Fruit fly (Drosophila melanogaster) whole organism, adult: Measurements from ENCODE around the gene CG17841.

Experiments used
- CG11617 ChIP-seq: fragments of 200-800 bp; sonication (Bioruptor generic); optimal IDR thresholded peaks from 2 replicates; lab custom pipeline; 2017; ENCODE audit warnings: mild to moderate bottlenecking, missing biosample characterization, missing genetic modification reagents, missing genetic modification characterization
- CG12768 ChIP-seq: fragments of 200-800 bp; sonication (Bioruptor generic); optimal IDR thresholded peaks from 2 replicates; lab custom pipeline; 2017; ENCODE audit warnings: missing biosample characterization, missing genetic modification characterization, mild to moderate bottlenecking, moderate library complexity, missing genetic modification reagents
- CG14711 ChIP-seq: fragments of 200-800 bp; sonication (Bioruptor generic); optimal IDR thresholded peaks from 2 replicates; lab custom pipeline; 2018; ENCODE audit warnings: missing biosample characterization, mild to moderate bottlenecking, missing genetic modification characterization, moderate library complexity
- CG1620 ChIP-seq: fragments of 200-800 bp; sonication (Bioruptor generic); optimal IDR thresholded peaks from 2 replicates; lab custom pipeline; 2016; ENCODE audit warnings: missing biosample characterization, missing genetic modification characterization
- CG33017 ChIP-seq: fragments of 200-800 bp; sonication (Bioruptor generic); optimal IDR thresholded peaks from 2 replicates; lab custom pipeline; 2018; ENCODE audit warnings: missing biosample characterization, mild to moderate bottlenecking, missing genetic modification characterization, moderate library complexity
- CG5204 ChIP-seq: fragments of 200-800 bp; sonication (Bioruptor generic); optimal IDR thresholded peaks from 2 replicates; lab custom pipeline; 2016; ENCODE audit warnings: missing biosample characterization, missing genetic modification characterization
- CG7045 ChIP-seq: fragments of 200-800 bp; sonication (Bioruptor generic); optimal IDR thresholded peaks from 2 replicates; lab custom pipeline; 2017; ENCODE audit warnings: missing biosample characterization, mild to moderate bottlenecking, missing genetic modification characterization
- CG7101 ChIP-seq: fragments of 200-800 bp; sonication (Bioruptor generic); optimal IDR thresholded peaks from 2 replicates; lab custom pipeline; 2018; ENCODE audit warnings: missing biosample characterization, mild to moderate bottlenecking, missing genetic modification characterization, moderate library complexity
- Clk ChIP-seq: fragments of 200-800 bp; sonication (Bioruptor generic); optimal IDR thresholded peaks from 2 replicates; lab custom pipeline; 2017; ENCODE audit warnings: missing biosample characterization, missing genetic modification characterization
- Crg-1 ChIP-seq: fragments of 200-800 bp; sonication (Bioruptor generic); optimal IDR thresholded peaks from 2 replicates; lab custom pipeline; 2016; ENCODE audit warnings: missing biosample characterization, missing genetic modification characterization
- Hr96 ChIP-seq: fragments of 200-800 bp; sonication (Bioruptor generic); optimal IDR thresholded peaks from 2 replicates; lab custom pipeline; 2016; ENCODE audit warnings: missing biosample characterization, missing genetic modification characterization
- Mnt ChIP-seq: fragments of 200-800 bp; sonication (Bioruptor generic); optimal IDR thresholded peaks from 2 replicates; lab custom pipeline; 2016; ENCODE audit warnings: missing biosample characterization, mild to moderate bottlenecking, missing genetic modification characterization
- bab1 ChIP-seq: fragments of 200-800 bp; sonication (Bioruptor generic); optimal IDR thresholded peaks from 3 replicates; lab custom pipeline; 2019; ENCODE audit warnings: missing biosample characterization, mild to moderate bottlenecking, missing genetic modification characterization, moderate library complexity
- cic ChIP-seq: fragments of 200-800 bp; sonication (Bioruptor generic); optimal IDR thresholded peaks from 2 replicates; lab custom pipeline; 2017; ENCODE audit warnings: missing biosample characterization, mild to moderate bottlenecking, missing genetic modification characterization, moderate library complexity
- cnc ChIP-seq, 2 experiments: fragments of >200 bp; optimal IDR thresholded peaks; 2 replicates each; lab custom pipeline; 2017
- kay ChIP-seq: fragments of 200-800 bp; sonication (Bioruptor generic); peaks from one replicate; lab custom pipeline; 2016; ENCODE audit warnings: missing biosample characterization, missing genetic modification characterization, borderline replicate concordance
- ovo ChIP-seq: fragments of 200-800 bp; sonication (Bioruptor generic); optimal IDR thresholded peaks from 2 replicates; lab custom pipeline; 2016; ENCODE audit warnings: missing biosample characterization, missing genetic modification characterization
- pad ChIP-seq: fragments of 200-800 bp; sonication (Bioruptor generic); optimal IDR thresholded peaks from 3 replicates; lab custom pipeline; 2017; ENCODE audit warnings: missing biosample characterization, missing genetic modification characterization, mild to moderate bottlenecking, moderate library complexity, missing genetic modification reagents
- tj ChIP-seq: fragments of 200-800 bp; sonication (Bioruptor generic); optimal IDR thresholded peaks from 3 replicates; lab custom pipeline; 2017; ENCODE audit warnings: missing biosample characterization, mild to moderate bottlenecking, missing genetic modification characterization, moderate library complexity
- toe ChIP-seq: fragments of 200-800 bp; sonication (Bioruptor generic); optimal IDR thresholded peaks from 2 replicates; lab custom pipeline; 2016; ENCODE audit warnings: missing biosample characterization, missing genetic modification characterization

CG17841 gene

dm6 chrX:10340492-10340891 lies 27.4 kb upstream of the CG17841 start:
- TF ChIP-seq tj (GFP tag; lab: Kevin White, UChicago) (no peak), Crg-1 (GFP tag; lab: Kevin White, UChicago) (no peak), pad (GFP tag; lab: Kevin White, UChicago) (no peak), CG7101 (no peak), CG5204 (GFP tag; lab: Kevin White, UChicago) (no peak), bab1 (no peak), Hr96 (GFP tag; lab: Kevin White, UChicago) (no peak), cic (GFP tag; lab: Kevin White, UChicago) (no peak), cnc (optimal IDR thresholded peaks at IDR 0.05; lab: Kevin White, UChicago) (no peak), Clk (GFP tag; lab: Kevin White, UChicago) (no peak), CG33017 (tag; lab: Kevin White, UChicago) (no peak), Mnt (GFP tag; lab: Kevin White, UChicago) (no peak), ovo (GFP tag; lab: Kevin White, UChicago) (no peak), CG14711 (no peak), CG12768 (GFP tag; lab: Kevin White, UChicago) (no peak), kay (GFP tag; lab: Kevin White, UChicago) (no peak)

- TF ChIP-seq pad (GFP tag; lab: Kevin White, UChicago) (no peak), toe (GFP tag; lab: Kevin White, UChicago) (no peak), tj (GFP tag; lab: Kevin White, UChicago) (peak; percentile 98)
Measured at dm6 chrX:10347979-10348692, 19.7 kb upstream of the CG17841 start.

- no peak for TF ChIP-seq Mnt (GFP tag; lab: Kevin White, UChicago)
- TF ChIP-seq Clk (GFP tag; lab: Kevin White, UChicago), result no peak
- no peak for TF ChIP-seq bab1
- peak; percentile 39 for TF ChIP-seq kay (GFP tag; lab: Kevin White, UChicago)
- peak; percentile 92 for TF ChIP-seq tj (GFP tag; lab: Kevin White, UChicago)
- TF ChIP-seq pad (GFP tag; lab: Kevin White, UChicago), result no peak
- no peak for TF ChIP-seq CG7101
Measured at dm6 chrX:10362127-10362526, 5.7 kb upstream of the CG17841 start.

dm6 chrX:10362557-10363366 lies 5.1 kb upstream of the CG17841 start:
- TF ChIP-seq CG5204 (GFP tag; lab: Kevin White, UChicago) (peak; percentile 58), Mnt (GFP tag; lab: Kevin White, UChicago) (peak; percentile 38), CG1620 (peak; percentile 34), CG33017 (tag; lab: Kevin White, UChicago) (no peak), kay (GFP tag; lab: Kevin White, UChicago) (peak; percentile 58), Hr96 (GFP tag; lab: Kevin White, UChicago) (peak; percentile 49), toe (GFP tag; lab: Kevin White, UChicago) (no peak), tj (GFP tag; lab: Kevin White, UChicago) (peak; percentile 84), ovo (GFP tag; lab: Kevin White, UChicago) (peak; percentile 40), CG7045 (GFP tag; lab: Kevin White, UChicago) (peak; percentile 43), bab1 (peak; percentile 82), cic (GFP tag; lab: Kevin White, UChicago) (no peak), CG14711 (peak; percentile 49), CG7101 (peak; percentile 67), cnc (optimal IDR thresholded peaks at IDR 0.05; lab: Kevin White, UChicago) (no peak), Crg-1 (GFP tag; lab: Kevin White, UChicago) (peak; percentile 29), pad (GFP tag; lab: Kevin White, UChicago) (peak; percentile 61), Clk (GFP tag; lab: Kevin White, UChicago) (peak; percentile 25), CG12768 (GFP tag; lab: Kevin White, UChicago) (peak; percentile 18), CG11617 (GFP tag; lab: Kevin White, UChicago) (peak; percentile 81)

- TF ChIP-seq Clk (GFP tag; lab: Kevin White, UChicago), result no peak
- no peak for TF ChIP-seq CG33017 (tag; lab: Kevin White, UChicago)
- TF ChIP-seq Hr96 (GFP tag; lab: Kevin White, UChicago), result no peak
- no peak for TF ChIP-seq Crg-1 (GFP tag; lab: Kevin White, UChicago)
- peak; percentile 17 for TF ChIP-seq ovo (GFP tag; lab: Kevin White, UChicago)
- TF ChIP-seq pad (GFP tag; lab: Kevin White, UChicago), result peak; percentile 23
- TF ChIP-seq cic (GFP tag; lab: Kevin White, UChicago), result no peak
- no peak for TF ChIP-seq CG12768 (GFP tag; lab: Kevin White, UChicago)
- no peak for TF ChIP-seq Mnt (GFP tag; lab: Kevin White, UChicago)
- TF ChIP-seq CG7101, result peak; percentile 43
- TF ChIP-seq kay (GFP tag; lab: Kevin White, UChicago), result no peak
- TF ChIP-seq CG11617 (GFP tag; lab: Kevin White, UChicago), result no peak
- peak; percentile 47 for TF ChIP-seq tj (GFP tag; lab: Kevin White, UChicago)
- TF ChIP-seq CG7045 (GFP tag; lab: Kevin White, UChicago), result no peak
- no peak for TF ChIP-seq bab1
- TF ChIP-seq cnc (optimal IDR thresholded peaks at IDR 0.05; lab: Kevin White, UChicago), result no peak
- no peak for TF ChIP-seq toe (GFP tag; lab: Kevin White, UChicago)
Measured at dm6 chrX:10364556-10365227, 3.2 kb upstream of the CG17841 start.
